Worm (Caenorhabditis elegans) whole organism, late embryonic: ENCODE data around the gene unc-98.

ENCODE experiments used
- C38D4.7 ChIP-seq: fragments of 200-800 bp; sonication (Bioruptor generic); optimal IDR thresholded peaks from 2 replicates; lab custom pipeline; 2018; ENCODE audit warnings: mild to moderate bottlenecking, missing genetic modification characterization, moderate library complexity, missing compliant biosample characterization
- K09A11.1 ChIP-seq: sonication (generic microtip); optimal IDR thresholded peaks from 2 replicates; lab custom pipeline; 2017; ENCODE audit warnings: antibody characterized with exemption, mild to moderate bottlenecking, missing genetic modification characterization, missing compliant biosample characterization; ENCODE audit not compliant: insufficient read depth
- T23F11.4 ChIP-seq: fragments of 200-800 bp; sonication (Bioruptor generic); optimal IDR thresholded peaks from 2 replicates; lab custom pipeline; 2018; ENCODE audit warnings: mild to moderate bottlenecking, missing genetic modification characterization, missing compliant biosample characterization
- ahr-1 ChIP-seq: sonication (generic microtip); optimal IDR thresholded peaks from 2 replicates; lab custom pipeline; 2016; ENCODE audit warnings: missing genetic modification characterization, missing compliant biosample characterization
- ama-1 ChIP-seq: fragments of 150-350 bp; optimal IDR thresholded peaks from 2 replicates; lab custom pipeline; 2014
- ceh-2 ChIP-seq: sonication (generic microtip); optimal IDR thresholded peaks from 2 replicates; lab custom pipeline; 2016; ENCODE audit warnings: missing genotype, missing genetic modification characterization, missing compliant biosample characterization
- ceh-24 ChIP-seq: sonication (generic microtip); optimal IDR thresholded peaks from 2 replicates; lab custom pipeline; 2016; ENCODE audit warnings: mild to moderate bottlenecking, missing genetic modification characterization, missing compliant biosample characterization
- ceh-30 ChIP-seq: fragments of 150-350 bp; optimal IDR thresholded peaks from 2 replicates; lab custom pipeline; 2014; ENCODE audit warnings: missing biosample characterization, missing genetic modification characterization
- ceh-34 ChIP-seq: sonication (generic microtip); optimal IDR thresholded peaks from 2 replicates; lab custom pipeline; 2016; ENCODE audit warnings: mild to moderate bottlenecking, missing genetic modification characterization, missing compliant biosample characterization
- ceh-48 ChIP-seq: sonication (generic microtip); optimal IDR thresholded peaks from 2 replicates; lab custom pipeline; 2016; ENCODE audit warnings: missing genetic modification characterization, inconsistent platforms, missing compliant biosample characterization
- ceh-9 ChIP-seq: sonication (generic microtip); optimal IDR thresholded peaks from 2 replicates; lab custom pipeline; 2016; ENCODE audit warnings: mild to moderate bottlenecking, missing genetic modification characterization, inconsistent platforms, missing compliant biosample characterization
- che-1 ChIP-seq: sonication (generic microtip); optimal IDR thresholded peaks from 2 replicates; lab custom pipeline; 2016; ENCODE audit warnings: mild to moderate bottlenecking, missing genetic modification characterization, missing compliant biosample characterization
- dmd-4 ChIP-seq: sonication (generic microtip); optimal IDR thresholded peaks from 2 replicates; lab custom pipeline; 2016; ENCODE audit warnings: borderline replicate concordance, missing genetic modification characterization, missing compliant biosample characterization
- elt-2 ChIP-seq: sonication (generic microtip); optimal IDR thresholded peaks from 2 replicates; lab custom pipeline; 2016; ENCODE audit warnings: missing genetic modification reagents, missing genetic modification characterization, missing compliant biosample characterization
- elt-4 ChIP-seq: sonication (generic microtip); optimal IDR thresholded peaks from 2 replicates; lab custom pipeline; 2016; ENCODE audit warnings: missing genetic modification characterization, missing compliant biosample characterization
- ets-4 ChIP-seq: sonication (generic microtip); optimal IDR thresholded peaks from 2 replicates; lab custom pipeline; 2016; ENCODE audit warnings: missing genetic modification characterization, missing compliant biosample characterization
- eyg-1 ChIP-seq: sonication (generic microtip); optimal IDR thresholded peaks from 2 replicates; lab custom pipeline; 2016; ENCODE audit warnings: missing genotype, missing genetic modification characterization, missing compliant biosample characterization
- fax-1 ChIP-seq: sonication (generic microtip); optimal IDR thresholded peaks from 2 replicates; lab custom pipeline; 2016; ENCODE audit warnings: missing genotype, missing genetic modification characterization, missing compliant biosample characterization
- fkh-10 ChIP-seq: fragments of 150-350 bp; optimal IDR thresholded peaks from 2 replicates; lab custom pipeline; 2014; ENCODE audit warnings: missing biosample characterization, missing genetic modification reagents, missing genetic modification characterization
- gmeb-2 ChIP-seq: sonication (generic microtip); optimal IDR thresholded peaks from 2 replicates; lab custom pipeline; 2016; ENCODE audit warnings: missing genetic modification characterization, inconsistent platforms, missing compliant biosample characterization
- hlh-13 ChIP-seq: fragments of 200-800 bp; sonication (Bioruptor generic); optimal IDR thresholded peaks from 2 replicates; lab custom pipeline; 2018; ENCODE audit warnings: mild to moderate bottlenecking, missing genetic modification characterization, missing compliant biosample characterization
- hlh-30 ChIP-seq: sonication (generic microtip); optimal IDR thresholded peaks from 2 replicates; lab custom pipeline; 2017; ENCODE audit warnings: antibody characterized with exemption, missing genetic modification characterization, missing compliant biosample characterization; ENCODE audit not compliant: insufficient read depth
- hlh-6 ChIP-seq: sonication (generic microtip); optimal IDR thresholded peaks from 2 replicates; lab custom pipeline; 2016; ENCODE audit warnings: missing genotype, missing genetic modification characterization, missing compliant biosample characterization
- hlh-8 ChIP-seq: sonication (generic microtip); optimal IDR thresholded peaks from 2 replicates; lab custom pipeline; 2016; ENCODE audit warnings: missing genotype, missing genetic modification characterization, missing compliant biosample characterization
- lim-6 ChIP-seq: sonication (generic microtip); optimal IDR thresholded peaks from 2 replicates; lab custom pipeline; 2016; ENCODE audit warnings: missing genetic modification characterization, missing compliant biosample characterization
- lin-11 ChIP-seq: fragments of 200-800 bp; sonication (Bioruptor generic); optimal IDR thresholded peaks from 2 replicates; lab custom pipeline; 2018; ENCODE audit warnings: mild to moderate bottlenecking, missing genetic modification characterization, missing compliant biosample characterization
- madf-2 ChIP-seq: sonication (generic microtip); optimal IDR thresholded peaks from 2 replicates; lab custom pipeline; 2017; ENCODE audit warnings: missing genetic modification characterization, missing compliant biosample characterization
- nhr-232 ChIP-seq: sonication (generic microtip); optimal IDR thresholded peaks from 2 replicates; lab custom pipeline; 2016; ENCODE audit warnings: missing genetic modification characterization, missing compliant biosample characterization
- npax-4 ChIP-seq: sonication (generic microtip); optimal IDR thresholded peaks from 2 replicates; lab custom pipeline; 2016; ENCODE audit warnings: missing genetic modification characterization, missing compliant biosample characterization
- pat-9 ChIP-seq: fragments of 200-800 bp; sonication (Bioruptor generic); optimal IDR thresholded peaks from 2 replicates; lab custom pipeline; 2018; ENCODE audit warnings: mild to moderate bottlenecking, missing genetic modification characterization, moderate library complexity, missing compliant biosample characterization
- pax-1 ChIP-seq: fragments of 150-350 bp; optimal IDR thresholded peaks from 2 replicates; lab custom pipeline; 2014; ENCODE audit warnings: missing biosample characterization, missing genetic modification characterization
- pha-4 ChIP-seq: fragments of 150-350 bp; optimal IDR thresholded peaks from 2 replicates; lab custom pipeline; 2018; ENCODE audit warnings: missing biosample characterization, missing genetic modification reagents, missing genetic modification characterization
- rnt-1 ChIP-seq: sonication (generic microtip); optimal IDR thresholded peaks from 2 replicates; lab custom pipeline; 2016; ENCODE audit warnings: missing genetic modification characterization, missing compliant biosample characterization
- sdc-2 ChIP-seq: sonication (generic microtip); optimal IDR thresholded peaks from 2 replicates; lab custom pipeline; 2016; ENCODE audit warnings: missing genotype, missing genetic modification characterization, missing compliant biosample characterization
- sox-2 ChIP-seq: fragments of 200-800 bp; sonication (Bioruptor generic); IDR thresholded peaks from 2 replicates; pipeline ENCODE4 v1.3.6; 2022; ENCODE audit warnings: missing genetic modification reagents, missing genetic modification characterization, missing compliant biosample characterization
- syd-9 ChIP-seq: sonication (generic microtip); optimal IDR thresholded peaks from 2 replicates; lab custom pipeline; 2016; ENCODE audit warnings: mild to moderate bottlenecking, missing genetic modification characterization, moderate library complexity, missing compliant biosample characterization
- tbx-2 ChIP-seq: sonication (generic microtip); optimal IDR thresholded peaks from 2 replicates; lab custom pipeline; 2016; ENCODE audit warnings: missing genetic modification characterization, missing compliant biosample characterization
- ttx-3 ChIP-seq: sonication (generic microtip); optimal IDR thresholded peaks from 2 replicates; lab custom pipeline; 2016; ENCODE audit warnings: missing genetic modification reagents, missing genetic modification characterization, missing compliant biosample characterization
- unc-3 ChIP-seq, 2 experiments: fragments of 200-800 bp in 1 of 2; sonication (Bioruptor generic) in 1 of 2; sonication (generic microtip) in 1 of 2; conservative IDR thresholded peaks in 1 of 2; optimal IDR thresholded peaks in 1 of 2; 2 replicates each; pipeline versions ENCODE4 v1.3.6 to Lab custom; 2016 to 2022; ENCODE audit warnings: missing compliant biosample characterization in 2 of 2, missing genetic modification characterization in 2 of 2, missing genetic modification reagents in 1 of 2
- unc-42 ChIP-seq: sonication (generic microtip); optimal IDR thresholded peaks from 2 replicates; lab custom pipeline; 2016; ENCODE audit warnings: missing genotype, missing genetic modification characterization, missing compliant biosample characterization
- unc-86 ChIP-seq: sonication (generic microtip); optimal IDR thresholded peaks from 2 replicates; lab custom pipeline; 2016; ENCODE audit warnings: missing genetic modification characterization, missing compliant biosample characterization
- ztf-16 ChIP-seq: sonication (generic microtip); optimal IDR thresholded peaks from 2 replicates; lab custom pipeline; 2017; ENCODE audit warnings: missing genetic modification characterization, missing compliant biosample characterization

The unc-98 gene

ce11 chrX:7553331-7553730, 20.1 kb downstream of the unc-98 start:
- TF ChIP-seq unc-42 (tag; lab: Kevin White, UChicago) (no peak), tbx-2 (tag; lab: Kevin White, UChicago) (no peak), ztf-16 (no peak), hlh-13 (no peak), ceh-30 (tag; lab: Kevin White, UChicago) (no peak), dmd-4 (tag; lab: Kevin White, UChicago) (no peak), gmeb-2 (tag; lab: Kevin White, UChicago) (no peak), fkh-10 (GFP tag; lab: Kevin White, UChicago) (no peak), ceh-9 (no peak), pax-1 (tag; lab: Kevin White, UChicago) (no peak), sox-2 (GFP tag; lab: Robert Waterston, UW) (no peak), fax-1 (tag; lab: Kevin White, UChicago) (no peak), hlh-30 (tag; lab: Kevin White, UChicago) (no peak), nhr-232 (no peak)

- TF ChIP-seq pat-9 (tag; lab: Kevin White, UChicago) (no peak), T23F11.4 (no peak), ceh-48 (tag; lab: Kevin White, UChicago) (no peak), hlh-30 (tag; lab: Kevin White, UChicago) (no peak), elt-4 (tag; lab: Kevin White, UChicago) (no peak), hlh-6 (tag; lab: Kevin White, UChicago) (no peak), C38D4.7 (GFP tag; lab: Kevin White, UChicago) (no peak), ceh-30 (tag; lab: Kevin White, UChicago) (no peak), sdc-2 (no peak), ceh-34 (tag; lab: Kevin White, UChicago) (no peak), tbx-2 (tag; lab: Kevin White, UChicago) (no peak), ztf-16 (no peak)
Observed at ce11 chrX:7550452-7550851, 23.0 kb downstream of the unc-98 start.

- TF ChIP-seq hlh-6 (tag; lab: Kevin White, UChicago): no peak
Observed at ce11 chrX:7548158-7548557, 25.3 kb downstream of the unc-98 start, which contains the start of gene F46C8.1. Gene F46C8.1 (plus strand): TSS chrX:7548458.

- no peak for TF ChIP-seq ets-4 (tag; lab: Kevin White, UChicago)
- TF ChIP-seq sox-2 (GFP tag; lab: Robert Waterston, UW): no peak
- no peak for TF ChIP-seq npax-4 (tag; lab: Kevin White, UChicago)
- TF ChIP-seq rnt-1 (tag; lab: Kevin White, UChicago): no peak
- no peak for TF ChIP-seq C38D4.7 (GFP tag; lab: Kevin White, UChicago)
- TF ChIP-seq ceh-24: no peak
- TF ChIP-seq che-1 (tag; lab: Kevin White, UChicago): no peak
- TF ChIP-seq fax-1 (tag; lab: Kevin White, UChicago): no peak
- no peak for TF ChIP-seq ceh-2 (tag; lab: Kevin White, UChicago)
- TF ChIP-seq pha-4 (tag; lab: Kevin White, UChicago): no peak
- TF ChIP-seq pax-1 (tag; lab: Kevin White, UChicago): no peak
- no peak for TF ChIP-seq lin-11
- TF ChIP-seq elt-4 (tag; lab: Kevin White, UChicago): no peak
- TF ChIP-seq hlh-8 (tag; lab: Kevin White, UChicago): no peak
- TF ChIP-seq hlh-30 (tag; lab: Kevin White, UChicago): no peak
- TF ChIP-seq K09A11.1: no peak
- TF ChIP-seq ceh-48 (tag; lab: Kevin White, UChicago): no peak
- TF ChIP-seq sdc-2: no peak
- TF ChIP-seq ceh-34 (tag; lab: Kevin White, UChicago): no peak
Observed at ce11 chrX:7547696-7548095, 25.7 kb downstream of the unc-98 start.

- no peak for TF ChIP-seq che-1 (tag; lab: Kevin White, UChicago)
- no peak for TF ChIP-seq unc-86 (tag; lab: Kevin White, UChicago)
- TF ChIP-seq ama-1 (lab: Kevin White, UChicago): no peak
- TF ChIP-seq madf-2: no peak
- TF ChIP-seq ceh-24: no peak
- TF ChIP-seq hlh-30 (tag; lab: Kevin White, UChicago): no peak
- no peak for TF ChIP-seq ahr-1
- no peak for TF ChIP-seq eyg-1 (tag; lab: Kevin White, UChicago)
- TF ChIP-seq ceh-48 (tag; lab: Kevin White, UChicago): no peak
- TF ChIP-seq ceh-34 (tag; lab: Kevin White, UChicago): no peak
- TF ChIP-seq unc-3 (GFP tag; conservative IDR thresholded peaks at IDR 0.05; lab: Robert Waterston, UW): no peak
- TF ChIP-seq unc-3 (tag; optimal IDR thresholded peaks at IDR 0.05; lab: Kevin White, UChicago): no peak
- TF ChIP-seq pat-9 (tag; lab: Kevin White, UChicago): no peak
- TF ChIP-seq ttx-3 (tag; lab: Kevin White, UChicago): no peak
- TF ChIP-seq elt-2 (tag; lab: Kevin White, UChicago): no peak
- TF ChIP-seq lim-6 (tag; lab: Kevin White, UChicago): no peak
- no peak for TF ChIP-seq syd-9
Observed at ce11 chrX:7546509-7546908, 26.9 kb downstream of the unc-98 start, which contains the start of gene col-174. Gene col-174 (plus strand): TSS chrX:7546809.
